Worm (Caenorhabditis elegans): ENCODE measurements around the gene T19B10.12.

- TF ChIP-seq pes-1 (GFP tag; IDR thresholded peaks at IDR 0.05), result no peak
- no peak for TF ChIP-seq flt-1 (GFP tag; IDR thresholded peaks at IDR 0.05)
- TF ChIP-seq tra-4 (tag; optimal IDR thresholded peaks at IDR 0.05), result no peak
- TF ChIP-seq B0310.2 (tag; optimal IDR thresholded peaks at IDR 0.05), result no peak
Measured at ce11 chrV:11290888-11291287, 40.1 kb downstream of the T19B10.12 start, which contains the start of gene C03E10.1.
